Fruit fly (Drosophila melanogaster): ENCODE data around the gene CG32572.

Gene CG32572

dm6 chrX:16747467-16747866 is 26.5 kb downstream of the CG32572 start (continued):
- TF ChIP-seq Hr3 (GFP tag; optimal IDR thresholded peaks at IDR 0.05) (no peak), jing (GFP tag; optimal IDR thresholded peaks at IDR 0.05) (no peak), sd (tag; optimal IDR thresholded peaks at IDR 0.05) (peak; percentile 58), Side (GFP tag; optimal IDR thresholded peaks at IDR 0.05) (no peak), grn (GFP tag; optimal IDR thresholded peaks at IDR 0.05) (peak; percentile 77), CG34376 (GFP tag; optimal IDR thresholded peaks at IDR 0.05) (peak; percentile 82), exex (tag; optimal IDR thresholded peaks at IDR 0.05) (peak; percentile 92), sug (tag; optimal IDR thresholded peaks at IDR 0.05) (peak; percentile 66), Dip2 (GFP tag; IDR thresholded peaks at IDR 0.05) (no peak), mirr (GFP tag; optimal IDR thresholded peaks at IDR 0.05) (peak; percentile 61), trh (GFP tag; optimal IDR thresholded peaks at IDR 0.05) (no peak), eve (GFP tag; optimal IDR thresholded peaks at IDR 0.05) (no peak), ci (GFP tag; IDR thresholded peaks at IDR 0.05) (no peak), phol (tag; optimal IDR thresholded peaks at IDR 0.05) (no peak), CG18764 (GFP tag; optimal IDR thresholded peaks at IDR 0.05) (no peak), oc (tag; optimal IDR thresholded peaks at IDR 0.05) (no peak), ttk (GFP tag; IDR thresholded peaks at IDR 0.05) (no peak), CG17802 (tag; optimal IDR thresholded peaks at IDR 0.05) (no peak), Neu2 (GFP tag; optimal IDR thresholded peaks at IDR 0.05; ENCODE audit: borderline replicate concordance) (no peak), HLH54F (GFP tag; optimal IDR thresholded peaks at IDR 0.05) (no peak), Nf-YA (GFP tag; IDR thresholded peaks at IDR 0.05) (no peak), CG8944 (GFP tag; optimal IDR thresholded peaks at IDR 0.05) (no peak), TFAM (GFP tag; optimal IDR thresholded peaks at IDR 0.05) (no peak), vnd (GFP tag; IDR thresholded peaks at IDR 0.05; ENCODE audit: partially characterized antibody) (no peak), CG18599 (GFP tag; optimal IDR thresholded peaks at IDR 0.05) (peak; percentile 3), en (GFP tag; optimal IDR thresholded peaks at IDR 0.05) (no peak), CG3407 (GFP tag; optimal IDR thresholded peaks at IDR 0.05) (no peak), CG15479 (GFP tag; optimal IDR thresholded peaks at IDR 0.05) (no peak), amos (GFP tag; IDR thresholded peaks at IDR 0.05; ENCODE audit: partially characterized antibody) (no peak), kay (GFP tag; optimal IDR thresholded peaks at IDR 0.05) (no peak), ind (GFP tag; optimal IDR thresholded peaks at IDR 0.05) (no peak), CoRest (tag; optimal IDR thresholded peaks at IDR 0.05) (no peak), CG10366 (GFP tag; IDR thresholded peaks at IDR 0.05) (no peak), CG13894 (tag; optimal IDR thresholded peaks at IDR 0.05) (peak; percentile 8)

dm6 chrX:16749324-16749723 is 28.3 kb downstream of the CG32572 start:
- TF ChIP-seq CG13287 (GFP tag; IDR thresholded peaks at IDR 0.05; ENCODE audit: partially characterized antibody), result no peak
- TF ChIP-seq CG9609 (GFP tag; optimal IDR thresholded peaks at IDR 0.05), result no peak
- TF ChIP-seq CG8478 (optimal IDR thresholded peaks at IDR 0.05), result no peak
- no peak for TF ChIP-seq bsh (GFP tag; optimal IDR thresholded peaks at IDR 0.05)
- no peak for TF ChIP-seq Dip3 (GFP tag; optimal IDR thresholded peaks at IDR 0.05)
- no peak for TF ChIP-seq CG6654 (GFP tag; optimal IDR thresholded peaks at IDR 0.05)
- TF ChIP-seq Vsx1 (GFP tag; optimal IDR thresholded peaks at IDR 0.05), result peak; percentile 25
- TF ChIP-seq CG13424 (tag; optimal IDR thresholded peaks at IDR 0.05), result no peak
- TF ChIP-seq zfh2 (GFP tag; optimal IDR thresholded peaks at IDR 0.05), result no peak
- TF ChIP-seq Myb (GFP tag; optimal IDR thresholded peaks at IDR 0.05), result no peak
- no peak for TF ChIP-seq Drgx (GFP tag; IDR thresholded peaks at IDR 0.05)
- no peak for TF ChIP-seq CG2678 (tag; optimal IDR thresholded peaks at IDR 0.05)
- TF ChIP-seq chn (GFP tag; optimal IDR thresholded peaks at IDR 0.05), result no peak
- TF ChIP-seq otp (GFP tag; IDR thresholded peaks at IDR 0.05), result no peak
- no peak for TF ChIP-seq CG7987 (GFP tag; optimal IDR thresholded peaks at IDR 0.05)
- TF ChIP-seq exex (tag; optimal IDR thresholded peaks at IDR 0.05), result peak; percentile 80
- no peak for TF ChIP-seq CG12942 (GFP tag; optimal IDR thresholded peaks at IDR 0.05)
- TF ChIP-seq grau (tag; optimal IDR thresholded peaks at IDR 0.05), result no peak
- no peak for TF ChIP-seq CG2120 (GFP tag; optimal IDR thresholded peaks at IDR 0.05)
- TF ChIP-seq Aef1 (GFP tag; IDR thresholded peaks at IDR 0.05), result no peak
- TF ChIP-seq CG1529 (GFP tag; optimal IDR thresholded peaks at IDR 0.05), result no peak
